Worm (Caenorhabditis elegans): ENCODE results near the gene srv-6.

DNA sequence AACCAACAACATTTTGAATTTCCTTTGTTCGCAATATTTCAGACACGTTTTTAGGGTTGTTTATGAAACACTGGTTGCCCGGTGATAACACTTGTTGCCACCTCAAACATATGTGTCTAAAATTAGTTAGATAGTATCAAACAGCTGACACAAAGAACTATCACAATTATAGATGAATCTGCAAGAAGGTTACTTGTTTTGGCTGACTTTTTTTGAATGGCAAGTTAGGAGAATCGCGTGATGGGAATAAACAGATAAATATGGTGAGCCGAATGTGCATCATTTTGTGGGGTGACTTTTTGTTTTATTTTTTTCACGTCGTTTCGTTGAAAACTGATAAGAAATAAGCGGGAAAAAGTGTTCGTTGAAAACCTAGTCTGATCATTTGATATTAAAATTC lies 11.7 kb upstream of the srv-6 start:
- TF ChIP-seq nhr-11 (tag; optimal IDR thresholded peaks at IDR 0.05) (no peak), unc-62 (GFP tag; optimal IDR thresholded peaks at IDR 0.05) (no peak), snpc-4 (tag; optimal IDR thresholded peaks at IDR 0.05) (no peak), fos-1 (tag; optimal IDR thresholded peaks at IDR 0.05) (no peak), nhr-76 (tag; optimal IDR thresholded peaks at IDR 0.05) (no peak), alr-1 (tag; optimal IDR thresholded peaks at IDR 0.05; ENCODE audit: borderline replicate concordance) (no peak), nhr-71 (tag; optimal IDR thresholded peaks at IDR 0.05) (no peak), rnt-1 (tag; optimal IDR thresholded peaks at IDR 0.05) (no peak)
